Worm (Caenorhabditis elegans) whole organism, young adult: ENCODE measurements around the gene dnc-4.

ENCODE experiments used
- D2030.7 ChIP-seq: fragments of 200-800 bp; sonication (Bioruptor generic); IDR thresholded peaks from 2 replicates; pipeline ENCODE4 v1.3.6; 2022; ENCODE audit warnings: missing genetic modification reagents, missing genetic modification characterization, missing compliant biosample characterization
- F33H1.4 ChIP-seq: fragments of 200-800 bp; sonication (Bioruptor generic); IDR thresholded peaks from 2 replicates; pipeline ENCODE4 v1.3.6; 2022; ENCODE audit warnings: missing genetic modification reagents, missing genetic modification characterization, missing compliant biosample characterization
- F52B5.7 ChIP-seq: sonication (generic microtip); optimal IDR thresholded peaks from 2 replicates; lab custom pipeline; 2016; ENCODE audit warnings: mild to moderate bottlenecking, missing genetic modification characterization, missing compliant biosample characterization
- F57A8.1 ChIP-seq: fragments of 200-800 bp; sonication (Bioruptor generic); optimal IDR thresholded peaks from 2 replicates; lab custom pipeline; 2018; ENCODE audit warnings: mild to moderate bottlenecking, missing genetic modification characterization, moderate library complexity, missing compliant biosample characterization
- K12H6.12 ChIP-seq: fragments of 200-800 bp; sonication (Bioruptor generic); optimal IDR thresholded peaks from 2 replicates; lab custom pipeline; 2018; ENCODE audit warnings: mild to moderate bottlenecking, missing genetic modification characterization, missing compliant biosample characterization
- T07F8.4 ChIP-seq: sonication (generic microtip); optimal IDR thresholded peaks from 2 replicates; lab custom pipeline; 2016; ENCODE audit warnings: mild to moderate bottlenecking, missing genetic modification characterization, moderate library complexity, missing compliant biosample characterization
- T26A5.8 ChIP-seq: sonication (generic microtip); optimal IDR thresholded peaks from 2 replicates; lab custom pipeline; 2016; ENCODE audit warnings: missing genetic modification characterization, missing compliant biosample characterization
- Y79H2A.3 ChIP-seq: fragments of 200-800 bp; sonication (Bioruptor generic); conservative IDR thresholded peaks from 2 replicates; pipeline ENCODE4 v1.3.6; 2022; ENCODE audit warnings: missing genetic modification reagents, missing genetic modification characterization, missing compliant biosample characterization
- aptf-2 ChIP-seq: fragments of 200-800 bp; sonication (Bioruptor generic); conservative IDR thresholded peaks from 2 replicates; pipeline ENCODE4 v1.3.6; 2022; ENCODE audit warnings: missing genetic modification reagents, missing genetic modification characterization, missing compliant biosample characterization
- ceh-40 ChIP-seq: fragments of 200-800 bp; sonication (Bioruptor generic); IDR thresholded peaks from 2 replicates; pipeline ENCODE4 v1.3.6; 2022; ENCODE audit warnings: missing genetic modification characterization, missing compliant biosample characterization
- ceh-58 ChIP-seq: fragments of 200-800 bp; sonication (Bioruptor generic); IDR thresholded peaks from 2 replicates; pipeline ENCODE4 v1.3.6; 2022; ENCODE audit warnings: missing genetic modification characterization, missing compliant biosample characterization
- dox-1 ChIP-seq: fragments of 200-800 bp; sonication (Bioruptor generic); IDR thresholded peaks from 2 replicates; pipeline ENCODE4 v1.3.6; 2022; ENCODE audit warnings: missing genetic modification reagents, missing genetic modification characterization, missing compliant biosample characterization
- egrh-3 ChIP-seq: fragments of 200-800 bp; sonication (Bioruptor generic); IDR thresholded peaks from 2 replicates; pipeline ENCODE4 v1.3.6; 2022; ENCODE audit warnings: missing genetic modification reagents, missing genetic modification characterization, missing compliant biosample characterization
- ekl-4 ChIP-seq: fragments of 200-800 bp; sonication (Bioruptor generic); IDR thresholded peaks from 2 replicates; pipeline ENCODE4 v1.3.6; 2022; ENCODE audit warnings: missing genetic modification reagents, missing genetic modification characterization, missing compliant biosample characterization
- hlh-26 ChIP-seq: fragments of 200-800 bp; sonication (Bioruptor generic); conservative IDR thresholded peaks from 2 replicates; pipeline ENCODE4 v1.3.6; 2022; ENCODE audit warnings: missing genetic modification reagents, missing genetic modification characterization, missing compliant biosample characterization
- hmg-1.2 ChIP-seq: fragments of 200-800 bp; sonication (Bioruptor generic); IDR thresholded peaks from 2 replicates; pipeline ENCODE4 v1.3.6; 2022; ENCODE audit warnings: missing genetic modification reagents, missing genetic modification characterization, missing compliant biosample characterization
- hmg-20 ChIP-seq: fragments of 200-800 bp; sonication (Bioruptor generic); IDR thresholded peaks from 2 replicates; pipeline ENCODE4 v1.3.6; 2022; ENCODE audit warnings: missing genetic modification reagents, missing genetic modification characterization, missing compliant biosample characterization
- hrde-1 ChIP-seq: sonication (generic microtip); optimal IDR thresholded peaks from 2 replicates; lab custom pipeline; 2016; ENCODE audit warnings: missing genetic modification characterization, mild to moderate bottlenecking, missing compliant biosample characterization, moderate library complexity, missing genotype, missing genetic modification reagents, borderline replicate concordance
- hsf-1 ChIP-seq: fragments of 200-800 bp; sonication (Bioruptor generic); IDR thresholded peaks from 2 replicates; pipeline ENCODE4 v1.3.6; 2022; ENCODE audit warnings: missing genetic modification reagents, missing genetic modification characterization, missing compliant biosample characterization
- let-526 ChIP-seq: fragments of 200-800 bp; sonication (Bioruptor generic); IDR thresholded peaks from 2 replicates; pipeline ENCODE4 v1.3.6; 2022; ENCODE audit warnings: missing genetic modification reagents, missing genetic modification characterization, missing compliant biosample characterization
- let-607 ChIP-seq, 2 experiments: fragments of 200-800 bp in 1 of 2; sonication (Bioruptor generic) in 1 of 2; sonication (generic microtip) in 1 of 2; optimal IDR thresholded peaks; 2 replicates each; lab custom pipeline; 2016 to 2018; ENCODE audit warnings: mild to moderate bottlenecking in 2 of 2, missing compliant biosample characterization in 2 of 2, missing genetic modification characterization in 2 of 2, moderate library complexity in 2 of 2, missing genotype in 1 of 2
- lir-1 ChIP-seq: fragments of 200-800 bp; sonication (Bioruptor generic); conservative IDR thresholded peaks from 2 replicates; pipeline ENCODE4 v1.3.6; 2022; ENCODE audit warnings: missing genetic modification reagents, missing genetic modification characterization, missing compliant biosample characterization
- lsl-1 ChIP-seq: fragments of 200-800 bp; sonication (Bioruptor generic); optimal IDR thresholded peaks from 2 replicates; lab custom pipeline; 2018; ENCODE audit warnings: mild to moderate bottlenecking, missing genetic modification characterization, moderate library complexity, missing compliant biosample characterization
- madf-8 ChIP-seq: fragments of 200-800 bp; sonication (Bioruptor generic); conservative IDR thresholded peaks from 2 replicates; pipeline ENCODE4 v1.3.6; 2022; ENCODE audit warnings: missing genetic modification reagents, missing genetic modification characterization, missing compliant biosample characterization
- nfyb-1 ChIP-seq: fragments of 200-800 bp; sonication (Bioruptor generic); IDR thresholded peaks from 2 replicates; pipeline ENCODE4 v1.3.6; 2022; ENCODE audit warnings: missing genetic modification reagents, missing genetic modification characterization, missing compliant biosample characterization
- pbrm-1 ChIP-seq: fragments of 200-800 bp; sonication (Bioruptor generic); IDR thresholded peaks from 2 replicates; pipeline ENCODE4 v1.3.6; 2022; ENCODE audit warnings: missing genetic modification reagents, missing genetic modification characterization, missing compliant biosample characterization
- rcor-1 ChIP-seq: fragments of 200-800 bp; sonication (Bioruptor generic); IDR thresholded peaks from 2 replicates; pipeline ENCODE4 v1.3.6; 2022; ENCODE audit warnings: missing genetic modification reagents, missing genetic modification characterization, missing compliant biosample characterization
- repo-1 ChIP-seq: sonication (generic microtip); optimal IDR thresholded peaks from 2 replicates; lab custom pipeline; 2017; ENCODE audit warnings: mild to moderate bottlenecking, missing genetic modification characterization, missing compliant biosample characterization
- rpc-1 ChIP-seq, 2 experiments: fragments of 150-350 bp in 1 of 2; sonication (generic microtip) in 1 of 2; optimal IDR thresholded peaks; 2 replicates each; lab custom pipeline; 2014 to 2018; ENCODE audit warnings: missing biosample characterization in 1 of 2, missing genetic modification characterization in 1 of 2, missing genetic modification reagents in 1 of 2, missing genotype in 1 of 2
- snpc-1.3 ChIP-seq: sonication (generic microtip); optimal IDR thresholded peaks from 2 replicates; lab custom pipeline; 2017; ENCODE audit warnings: missing genetic modification characterization, mild to moderate bottlenecking, missing compliant biosample characterization, antibody characterized with exemption, moderate library complexity, missing genotype, missing genetic modification reagents; ENCODE audit not compliant: insufficient read depth
- somi-1 ChIP-seq: fragments of 200-800 bp; sonication (Bioruptor generic); optimal IDR thresholded peaks from 2 replicates; lab custom pipeline; 2018; ENCODE audit warnings: mild to moderate bottlenecking, missing genetic modification characterization, missing compliant biosample characterization
- sptf-2 ChIP-seq: fragments of 200-800 bp; sonication (Bioruptor generic); optimal IDR thresholded peaks from 2 replicates; lab custom pipeline; 2018; ENCODE audit warnings: mild to moderate bottlenecking, missing genetic modification characterization, missing compliant biosample characterization
- tbx-9 ChIP-seq: sonication (generic microtip); optimal IDR thresholded peaks from 2 replicates; lab custom pipeline; 2016; ENCODE audit warnings: borderline replicate concordance, missing genetic modification characterization, inconsistent platforms, missing compliant biosample characterization
- tlf-1 ChIP-seq: fragments of 200-800 bp; sonication (Bioruptor generic); optimal IDR thresholded peaks from 2 replicates; lab custom pipeline; 2018; ENCODE audit warnings: mild to moderate bottlenecking, missing genetic modification characterization, missing compliant biosample characterization
- unc-130 ChIP-seq: sonication (generic microtip); optimal IDR thresholded peaks from 2 replicates; lab custom pipeline; 2016; ENCODE audit warnings: missing genetic modification reagents, missing genetic modification characterization, missing compliant biosample characterization
- ztf-18 ChIP-seq: sonication (generic microtip); optimal IDR thresholded peaks from 2 replicates; lab custom pipeline; 2016; ENCODE audit warnings: missing genotype, mild to moderate bottlenecking, missing genetic modification characterization, missing compliant biosample characterization
- ztf-28 ChIP-seq: fragments of 200-800 bp; sonication (Bioruptor generic); IDR thresholded peaks from 2 replicates; pipeline ENCODE4 v1.3.6; 2022; ENCODE audit warnings: missing genetic modification reagents, missing genetic modification characterization, missing compliant biosample characterization

Gene dnc-4

DNA sequence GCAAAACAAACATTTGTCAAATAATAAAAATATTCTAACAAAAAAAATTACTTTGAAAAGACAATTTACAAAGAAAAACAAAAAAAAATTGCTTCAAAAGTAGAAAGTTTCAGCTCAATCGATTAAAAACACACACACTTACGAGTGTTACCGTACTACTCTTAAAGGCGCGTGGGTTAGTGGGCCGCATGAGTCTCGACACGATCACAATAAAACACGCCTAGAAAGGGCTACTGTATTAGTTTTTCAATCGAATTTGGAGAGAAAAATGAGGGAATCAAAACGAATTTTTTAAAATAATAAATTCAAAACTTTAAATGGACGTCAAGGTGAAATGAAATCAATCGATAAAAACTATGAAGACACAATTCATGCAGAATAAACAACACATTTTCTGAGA lies 9.1 kb downstream of the dnc-4 start (continued):
- no peak for TF ChIP-seq egrh-3 (GFP tag; lab: Robert Waterston, UW)
- no peak for TF ChIP-seq sptf-2 (GFP tag; lab: Kevin White, UChicago)
- TF ChIP-seq madf-8 (GFP tag; lab: Robert Waterston, UW) = peak; percentile 97
- TF ChIP-seq ceh-40 = no peak
- no peak for TF ChIP-seq ceh-58 (GFP tag; lab: Robert Waterston, UW)
- no peak for TF ChIP-seq somi-1 (GFP tag; lab: Kevin White, UChicago)
- TF ChIP-seq hsf-1 (GFP tag; lab: Robert Waterston, UW) = peak; percentile 33; the same call in 1 of the 2 replicates
- TF ChIP-seq ekl-4 (GFP tag; lab: Robert Waterston, UW) = peak; percentile 66; the same call in 1 of the 2 replicates
- no peak for TF ChIP-seq F57A8.1 (GFP tag; lab: Kevin White, UChicago)
- no peak for TF ChIP-seq D2030.7 (GFP tag; lab: Robert Waterston, UW)
- no peak for TF ChIP-seq dox-1 (GFP tag; lab: Robert Waterston, UW)
- TF ChIP-seq aptf-2 (GFP tag; lab: Robert Waterston, UW) = no peak
- no peak for TF ChIP-seq ztf-18 (tag; lab: Kevin White, UChicago)
- TF ChIP-seq tlf-1 = no peak
- peak; percentile 92 for TF ChIP-seq lsl-1 (GFP tag; lab: Kevin White, UChicago)
- no peak for TF ChIP-seq ztf-28 (GFP tag; lab: Robert Waterston, UW)
- peak; percentile 93 for TF ChIP-seq F33H1.4 (GFP tag; lab: Robert Waterston, UW)
- no peak for TF ChIP-seq T07F8.4
- peak; percentile 46 for TF ChIP-seq snpc-1.3 (tag; lab: Kevin White, UChicago)
- no peak for TF ChIP-seq lir-1 (GFP tag; lab: Robert Waterston, UW)
- TF ChIP-seq F52B5.7 (tag; lab: Kevin White, UChicago) = no peak
- TF ChIP-seq rcor-1 (GFP tag; lab: Robert Waterston, UW) = peak; percentile 54; the same call in 1 of the 2 replicates
- TF ChIP-seq pbrm-1 (GFP tag; lab: Robert Waterston, UW) = peak; percentile 46; the same call in 1 of the 2 replicates
- no peak for TF ChIP-seq nfyb-1 (GFP tag; lab: Robert Waterston, UW)
- no peak for TF ChIP-seq K12H6.12 (tag; lab: Kevin White, UChicago)
- no peak for TF ChIP-seq hrde-1

- no peak for TF ChIP-seq let-526
- TF ChIP-seq hmg-20 (GFP tag; lab: Robert Waterston, UW) = no peak
- no peak for TF ChIP-seq unc-130 (GFP tag; lab: Kevin White, UChicago)
- no peak for TF ChIP-seq T26A5.8
- no peak for TF ChIP-seq tbx-9
- TF ChIP-seq hlh-26 = no peak
- no peak for TF ChIP-seq rpc-1 (optimal IDR thresholded peaks at IDR 0.05; lab: Kevin White, UChicago)
- TF ChIP-seq rpc-1 (tag; optimal IDR thresholded peaks at IDR 0.05; lab: Kevin White, UChicago) = no peak
- no peak for TF ChIP-seq let-607 (tag; optimal IDR thresholded peaks at IDR 0.05; lab: Kevin White, UChicago)
- TF ChIP-seq ekl-4 (GFP tag; lab: Robert Waterston, UW) = no peak
- no peak for TF ChIP-seq hmg-1.2 (GFP tag; lab: Robert Waterston, UW)
Measured at ce11 chrIV:8009374-8009773, 10.2 kb downstream of the dnc-4 start.

DNA sequence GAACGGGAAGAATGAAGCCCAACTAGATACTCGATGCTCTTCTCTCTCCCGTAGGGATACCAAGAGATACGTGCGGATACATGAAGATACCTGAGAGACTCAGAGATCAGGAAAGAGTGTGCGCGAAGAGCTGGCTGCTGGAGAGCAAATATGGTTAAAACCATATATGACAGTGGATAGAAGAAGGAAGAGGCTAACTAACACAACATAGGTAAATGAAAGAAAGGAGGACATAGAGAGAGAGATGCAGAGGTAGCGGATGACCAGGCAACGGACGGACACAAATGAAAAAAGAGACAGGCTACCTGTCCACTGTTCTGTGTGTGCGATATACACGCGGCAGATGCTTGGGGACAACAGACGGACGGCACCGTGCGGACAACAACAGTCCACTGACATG lies 11.5 kb downstream of the dnc-4 start:
- TF ChIP-seq Y79H2A.3 (GFP tag; lab: Robert Waterston, UW) (no peak), repo-1 (no peak), somi-1 (GFP tag; lab: Kevin White, UChicago) (no peak), nfyb-1 (GFP tag; lab: Robert Waterston, UW) (no peak)
